Worm (Caenorhabditis elegans) whole organism, L4 larva: ENCODE results near the gene dpy-28.

Experiments used
- F44E2.7 ChIP-seq: fragments of 200-800 bp; sonication (Bioruptor generic); IDR thresholded peaks from 2 replicates; pipeline ENCODE4 v2.1.2; 2022; ENCODE audit warnings: missing genetic modification characterization, missing compliant biosample characterization
- F49E8.2 ChIP-seq: sonication (generic microtip); optimal IDR thresholded peaks from 2 replicates; lab custom pipeline; 2016; ENCODE audit warnings: missing compliant biosample characterization, mild to moderate bottlenecking, missing genetic modification characterization, borderline replicate concordance
- R02D3.7 ChIP-seq: fragments of 150-350 bp; sonication (generic microtip); optimal IDR thresholded peaks from 3 replicates; lab custom pipeline; 2014; ENCODE audit warnings: missing biosample characterization, missing genetic modification characterization
- T20F7.1 ChIP-seq: fragments of 200-800 bp; sonication (Bioruptor generic); optimal IDR thresholded peaks from 2 replicates; lab custom pipeline; 2018; ENCODE audit warnings: mild to moderate bottlenecking, missing genetic modification characterization, missing compliant biosample characterization
- Y105C5A.15 ChIP-seq: fragments of 200-800 bp; sonication (Bioruptor generic); IDR thresholded peaks from 2 replicates; pipeline ENCODE4 v1.3.6; 2022; ENCODE audit warnings: missing genetic modification characterization, missing compliant biosample characterization
- Y75B8A.6 ChIP-seq: fragments of 200-800 bp; sonication (Bioruptor generic); IDR thresholded peaks from 2 replicates; pipeline ENCODE4 v1.3.6; 2022; ENCODE audit warnings: missing genetic modification reagents, missing genetic modification characterization, missing compliant biosample characterization
- ZK337.2 ChIP-seq: fragments of 200-800 bp; sonication (Bioruptor generic); IDR thresholded peaks from 2 replicates; pipeline ENCODE4 v1.3.6; 2022; ENCODE audit warnings: missing genetic modification reagents, missing genetic modification characterization, missing compliant biosample characterization
- aly-2 ChIP-seq: sonication (generic microtip); optimal IDR thresholded peaks from 2 replicates; lab custom pipeline; 2018; ENCODE audit warnings: missing biosample characterization, missing genetic modification characterization
- ama-1 ChIP-seq: fragments of 150-350 bp; optimal IDR thresholded peaks from 2 replicates; lab custom pipeline; 2014; ENCODE audit warnings: inconsistent platforms, mixed read lengths
- arid-1 ChIP-seq: fragments of 200-800 bp; sonication (Bioruptor generic); conservative IDR thresholded peaks from 2 replicates; pipeline ENCODE4 v1.3.6; 2022; ENCODE audit warnings: missing genetic modification reagents, missing genetic modification characterization, missing compliant biosample characterization
- attf-4 ChIP-seq: sonication (generic microtip); optimal IDR thresholded peaks from 3 replicates; lab custom pipeline; 2017; ENCODE audit warnings: missing biosample characterization, missing genetic modification characterization
- ceh-20 ChIP-seq: fragments of 200-800 bp; sonication (Bioruptor generic); IDR thresholded peaks from 2 replicates; pipeline ENCODE4 v1.3.6; 2022; ENCODE audit warnings: missing genetic modification reagents, missing genetic modification characterization, missing compliant biosample characterization
- ceh-28 ChIP-seq: fragments of 150-350 bp; optimal IDR thresholded peaks from 2 replicates; lab custom pipeline; 2014; ENCODE audit warnings: missing biosample characterization, missing genetic modification reagents, missing genetic modification characterization
- ceh-82 ChIP-seq: sonication (generic microtip); optimal IDR thresholded peaks from 2 replicates; lab custom pipeline; 2017; ENCODE audit warnings: missing biosample characterization, missing genetic modification characterization
- daf-12 ChIP-seq: fragments of 150-350 bp; optimal IDR thresholded peaks from 2 replicates; lab custom pipeline; 2014; ENCODE audit warnings: missing biosample characterization, missing genetic modification reagents, missing genetic modification characterization
- daf-19 ChIP-seq: fragments of 200-800 bp; sonication (Bioruptor generic); conservative IDR thresholded peaks from 2 replicates; pipeline ENCODE4 v1.3.6; 2022; ENCODE audit warnings: missing genetic modification characterization, missing compliant biosample characterization
- daf-8 ChIP-seq: fragments of 200-800 bp; sonication (Bioruptor generic); IDR thresholded peaks from 2 replicates; pipeline ENCODE4 v1.3.6; 2022; ENCODE audit warnings: missing genetic modification characterization, missing compliant biosample characterization
- dmd-9 ChIP-seq: fragments of 200-800 bp; sonication (Bioruptor generic); IDR thresholded peaks from 2 replicates; pipeline ENCODE4 v1.3.6; 2022; ENCODE audit warnings: missing genetic modification reagents, missing genetic modification characterization, missing compliant biosample characterization
- duxl-1 ChIP-seq: sonication (generic microtip); optimal IDR thresholded peaks from 2 replicates; lab custom pipeline; 2016; ENCODE audit warnings: mild to moderate bottlenecking, missing genetic modification characterization, moderate library complexity, missing compliant biosample characterization; ENCODE audit not compliant: poor library complexity
- dve-1 ChIP-seq: sonication (generic microtip); optimal IDR thresholded peaks from 2 replicates; lab custom pipeline; 2017; ENCODE audit warnings: antibody characterized with exemption, mild to moderate bottlenecking, missing genetic modification characterization, missing compliant biosample characterization; ENCODE audit not compliant: insufficient read depth
- egl-43 ChIP-seq: fragments of 200-800 bp; sonication (Bioruptor generic); IDR thresholded peaks from 2 replicates; pipeline ENCODE4 v1.3.6; 2022; ENCODE audit warnings: missing genetic modification reagents, missing genetic modification characterization, missing compliant biosample characterization
- fkh-10 ChIP-seq: fragments of 150-350 bp; optimal IDR thresholded peaks from 2 replicates; lab custom pipeline; 2014; ENCODE audit warnings: missing biosample characterization, missing genetic modification reagents, missing genetic modification characterization
- gei-8 ChIP-seq: fragments of 200-800 bp; sonication (Bioruptor generic); optimal IDR thresholded peaks from 2 replicates; lab custom pipeline; 2018; ENCODE audit warnings: mild to moderate bottlenecking, missing genetic modification characterization, missing compliant biosample characterization
- hmg-1.1 ChIP-seq: fragments of 200-800 bp; sonication (Bioruptor generic); IDR thresholded peaks from 2 replicates; pipeline ENCODE4 v1.3.6; 2022; ENCODE audit warnings: missing genetic modification reagents, missing genetic modification characterization, missing compliant biosample characterization
- lin-1 ChIP-seq: fragments of 200-800 bp; sonication (Bioruptor generic); IDR thresholded peaks from 2 replicates; pipeline ENCODE4 v1.3.6; 2022; ENCODE audit warnings: missing genetic modification reagents, missing genetic modification characterization, missing compliant biosample characterization
- lin-29 ChIP-seq: fragments of 200-800 bp; sonication (Bioruptor generic); IDR thresholded peaks from 2 replicates; pipeline ENCODE4 v1.3.6; 2022; ENCODE audit warnings: missing genetic modification reagents, missing genetic modification characterization, missing compliant biosample characterization
- lin-38 ChIP-seq: fragments of 200-800 bp; sonication (Bioruptor generic); IDR thresholded peaks from 2 replicates; pipeline ENCODE4 v1.3.6; 2022; ENCODE audit warnings: missing genetic modification reagents, missing genetic modification characterization, missing compliant biosample characterization
- lsy-2 ChIP-seq, 2 experiments: fragments of 150-350 bp in 1 of 2; sonication (generic microtip) in 1 of 2; optimal IDR thresholded peaks; 2 replicates each; lab custom pipeline; 2014 to 2017; ENCODE audit warnings: missing biosample characterization in 2 of 2, missing genetic modification characterization in 2 of 2
- madf-5 ChIP-seq, 2 experiments: fragments of 200-800 bp; sonication (Bioruptor generic); IDR thresholded peaks; 2 replicates each; pipeline ENCODE4 v1.3.6; 2022; ENCODE audit warnings: missing compliant biosample characterization in 2 of 2, missing genetic modification characterization in 2 of 2
- madf-9 ChIP-seq: fragments of 200-800 bp; sonication (Bioruptor generic); conservative IDR thresholded peaks from 2 replicates; pipeline ENCODE4 v1.3.6; 2022; ENCODE audit warnings: missing genetic modification reagents, missing genetic modification characterization, missing compliant biosample characterization
- mdl-1 ChIP-seq, 2 experiments: fragments of 150-350 bp in 1 of 2; sonication (generic microtip) in 1 of 2; optimal IDR thresholded peaks; 2 replicates each; lab custom pipeline; 2014 to 2017; ENCODE audit warnings: missing biosample characterization in 2 of 2, missing genetic modification characterization in 2 of 2
- mes-2 ChIP-seq: sonication (generic microtip); optimal IDR thresholded peaks from 2 replicates; lab custom pipeline; 2016; ENCODE audit warnings: missing genotype, mild to moderate bottlenecking, missing genetic modification characterization, missing compliant biosample characterization; ENCODE audit not compliant: poor library complexity, severe bottlenecking
- mxl-3 ChIP-seq: fragments of 200-800 bp; sonication (Bioruptor generic); optimal IDR thresholded peaks from 2 replicates; lab custom pipeline; 2018; ENCODE audit warnings: mild to moderate bottlenecking, missing genetic modification characterization, missing compliant biosample characterization
- nhr-111 ChIP-seq: fragments of 200-800 bp; sonication (Bioruptor generic); optimal IDR thresholded peaks from 2 replicates; lab custom pipeline; 2018; ENCODE audit warnings: mild to moderate bottlenecking, missing genetic modification characterization, missing compliant biosample characterization
- nhr-28 ChIP-seq: fragments of 150-350 bp; optimal IDR thresholded peaks from 2 replicates; lab custom pipeline; 2014; ENCODE audit warnings: missing biosample characterization, missing genetic modification characterization
- nhr-42 ChIP-seq: fragments of 200-800 bp; sonication (Bioruptor generic); IDR thresholded peaks from 2 replicates; pipeline ENCODE4 v1.3.6; 2022; ENCODE audit warnings: missing genetic modification characterization, missing compliant biosample characterization
- nhr-77 ChIP-seq: fragments of 150-350 bp; optimal IDR thresholded peaks from 2 replicates; lab custom pipeline; 2014; ENCODE audit warnings: missing biosample characterization, missing genetic modification characterization
- pha-4 ChIP-seq, 2 experiments: fragments of 150-350 bp in 1 of 2; fragments of 200-800 bp in 1 of 2; sonication (Bioruptor generic) in 1 of 2; IDR thresholded peaks in 1 of 2; optimal IDR thresholded peaks in 1 of 2; 2 replicates each; pipeline versions ENCODE4 v1.3.6 to Lab custom; 2014 to 2022; ENCODE audit warnings: missing genetic modification characterization in 2 of 2, missing genetic modification reagents in 2 of 2, missing biosample characterization in 1 of 2, missing compliant biosample characterization in 1 of 2
- php-3 ChIP-seq: fragments of 200-800 bp; sonication (Bioruptor generic); IDR thresholded peaks from 2 replicates; pipeline ENCODE4 v1.3.6; 2022; ENCODE audit warnings: missing genetic modification reagents, missing genetic modification characterization, missing compliant biosample characterization
- pqm-1 ChIP-seq: sonication (generic microtip); optimal IDR thresholded peaks from 2 replicates; lab custom pipeline; 2017; ENCODE audit warnings: missing biosample characterization, missing genetic modification characterization
- sdz-12 ChIP-seq: fragments of 200-800 bp; sonication (Bioruptor generic); optimal IDR thresholded peaks from 2 replicates; lab custom pipeline; 2018; ENCODE audit warnings: mild to moderate bottlenecking, missing genetic modification characterization, missing compliant biosample characterization
- set-16 ChIP-seq: fragments of 200-800 bp; sonication (Bioruptor generic); IDR thresholded peaks from 2 replicates; pipeline ENCODE4 v1.3.6; 2022; ENCODE audit warnings: missing genetic modification reagents, missing genetic modification characterization, missing compliant biosample characterization
- skn-1 ChIP-seq: fragments of 150-350 bp; optimal IDR thresholded peaks from 2 replicates; lab custom pipeline; 2014; ENCODE audit warnings: missing biosample characterization, missing genetic modification characterization
- snpc-1.2 ChIP-seq: fragments of 200-800 bp; sonication (Bioruptor generic); IDR thresholded peaks from 2 replicates; pipeline ENCODE4 v1.3.6; 2022; ENCODE audit warnings: missing genetic modification reagents, missing genetic modification characterization, missing compliant biosample characterization
- snpc-4 ChIP-seq: fragments of 150-350 bp; optimal IDR thresholded peaks from 2 replicates; lab custom pipeline; 2014; ENCODE audit warnings: missing biosample characterization, missing genetic modification characterization
- spr-1 ChIP-seq: sonication (generic microtip); optimal IDR thresholded peaks from 2 replicates; lab custom pipeline; 2016; ENCODE audit warnings: mild to moderate bottlenecking, missing genetic modification characterization, missing compliant biosample characterization
- tag-97 ChIP-seq: fragments of 200-800 bp; sonication (Bioruptor generic); IDR thresholded peaks from 2 replicates; pipeline ENCODE4 v1.3.6; 2022; ENCODE audit warnings: missing genetic modification characterization, missing compliant biosample characterization
- unc-130 ChIP-seq: sonication (generic microtip); optimal IDR thresholded peaks from 2 replicates; lab custom pipeline; 2016; ENCODE audit warnings: missing genetic modification reagents, missing genetic modification characterization, missing compliant biosample characterization
- unc-39 ChIP-seq: sonication (generic microtip); optimal IDR thresholded peaks from 2 replicates; lab custom pipeline; 2017; ENCODE audit warnings: missing biosample characterization, missing genetic modification characterization
- vab-7 ChIP-seq: fragments of 200-800 bp; sonication (Bioruptor generic); IDR thresholded peaks from 2 replicates; pipeline ENCODE4 v1.3.6; 2022; ENCODE audit warnings: missing genetic modification reagents, missing genetic modification characterization, missing compliant biosample characterization
- zfp-2 ChIP-seq: sonication (generic microtip); optimal IDR thresholded peaks from 2 replicates; lab custom pipeline; 2016; ENCODE audit warnings: mild to moderate bottlenecking, missing genetic modification characterization, missing compliant biosample characterization

Gene dpy-28

DNA sequence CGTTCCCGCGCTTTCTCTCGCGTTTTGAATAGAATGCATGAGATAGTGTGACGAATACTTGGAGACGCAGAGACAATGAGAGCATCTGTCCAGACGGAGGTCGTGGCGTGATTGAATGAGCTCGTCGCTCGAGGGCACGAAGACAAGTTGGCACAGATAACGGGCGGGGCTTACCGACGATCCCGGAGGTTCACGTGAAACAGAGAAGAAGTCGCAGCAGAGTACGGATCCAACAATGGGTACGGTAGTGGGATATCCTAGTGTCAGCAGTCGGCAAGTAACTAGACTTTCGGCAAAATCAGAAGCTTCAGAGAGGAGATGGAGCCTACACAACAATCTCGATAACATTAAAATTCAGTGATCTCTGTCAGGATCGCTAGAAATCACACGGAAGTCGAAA is 56.8 kb downstream of the dpy-28 start (continued):
- TF ChIP-seq sdz-12 (GFP tag; lab: Kevin White, UChicago) (no peak), ceh-20 (GFP tag; lab: Robert Waterston, UW) (no peak), attf-4 (tag; lab: Kevin White, UChicago) (no peak), mes-2 (tag; lab: Kevin White, UChicago) (no peak), zfp-2 (tag; lab: Kevin White, UChicago) (no peak), mxl-3 (GFP tag; lab: Kevin White, UChicago) (peak; percentile 45), Y75B8A.6 (GFP tag; lab: Robert Waterston, UW) (peak; percentile 32; the same call in 1 of the 2 replicates), lin-29 (GFP tag; lab: Robert Waterston, UW) (no peak), snpc-4 (no peak), daf-19 (GFP tag; lab: Robert Waterston, UW) (no peak), unc-130 (GFP tag; lab: Kevin White, UChicago) (no peak), lin-1 (GFP tag; lab: Robert Waterston, UW) (no peak), skn-1 (tag; lab: Kevin White, UChicago) (no peak), F49E8.2 (no peak), daf-12 (tag; lab: Kevin White, UChicago) (no peak), F44E2.7 (GFP tag; lab: Robert Waterston, UW) (no peak), arid-1 (GFP tag; lab: Robert Waterston, UW) (no peak), unc-39 (tag; lab: Kevin White, UChicago) (no peak), dve-1 (tag; lab: Kevin White, UChicago) (no peak), vab-7 (GFP tag; lab: Robert Waterston, UW) (no peak), pqm-1 (tag; lab: Kevin White, UChicago) (no peak), egl-43 (GFP tag; lab: Robert Waterston, UW) (no peak), madf-5 (GFP tag; IDR thresholded peaks at IDR 0.05; lab: Robert Waterston, UW) (no peak), tag-97 (no peak), fkh-10 (GFP tag; lab: Kevin White, UChicago) (no peak), Y105C5A.15 (GFP tag; lab: Robert Waterston, UW) (no peak), nhr-77 (tag; lab: Kevin White, UChicago) (no peak), nhr-42 (GFP tag; lab: Robert Waterston, UW) (no peak), T20F7.1 (GFP tag; lab: Kevin White, UChicago) (no peak), ceh-82 (tag; lab: Kevin White, UChicago) (no peak), R02D3.7 (tag; lab: Kevin White, UChicago) (no peak), nhr-111 (GFP tag; lab: Kevin White, UChicago) (no peak), aly-2 (tag; lab: Kevin White, UChicago) (no peak), dmd-9 (no peak), ZK337.2 (no peak), php-3 (GFP tag; lab: Robert Waterston, UW) (no peak), lsy-2 (tag; optimal IDR thresholded peaks at IDR 0.05; lab: Kevin White, UChicago) (peak in 1 of 2 experiments; percentile 53), duxl-1 (no peak), spr-1 (tag; lab: Kevin White, UChicago) (no peak), ama-1 (no peak), madf-9 (GFP tag; lab: Robert Waterston, UW) (no peak), gei-8 (GFP tag; lab: Kevin White, UChicago) (peak; percentile 14), set-16 (GFP tag; lab: Robert Waterston, UW) (peak; percentile 57; the same call in 1 of the 2 replicates), ceh-28 (tag; lab: Kevin White, UChicago) (no peak), snpc-1.2 (no peak), pha-4 (GFP tag; IDR thresholded peaks at IDR 0.05; lab: Robert Waterston, UW) (no peak), pha-4 (tag; optimal IDR thresholded peaks at IDR 0.05; lab: Kevin White, UChicago) (no peak), lin-38 (GFP tag; lab: Robert Waterston, UW) (no peak), mdl-1 (tag; optimal IDR thresholded peaks at IDR 0.05; lab: Kevin White, UChicago) (no peak), hmg-1.1 (GFP tag; lab: Robert Waterston, UW) (peak; percentile 22; the same call in 1 of the 2 replicates), daf-8 (GFP tag; lab: Robert Waterston, UW) (no peak), nhr-28 (tag; lab: Kevin White, UChicago) (no peak)
